Worm (Caenorhabditis elegans) whole organism, L4 larva: ENCODE results near the gene F54E7.9.

Experiments used
- D1046.2 ChIP-seq: fragments of 200-800 bp; sonication (Bioruptor generic); IDR thresholded peaks from 2 replicates; pipeline ENCODE4 v1.3.6; 2022; ENCODE audit warnings: missing genetic modification characterization, missing compliant biosample characterization
- F26F4.8 ChIP-seq: fragments of 200-800 bp; sonication (Bioruptor generic); conservative IDR thresholded peaks from 2 replicates; pipeline ENCODE4 v1.3.6; 2022; ENCODE audit warnings: missing genetic modification characterization, missing compliant biosample characterization
- F49E8.2 ChIP-seq: sonication (generic microtip); optimal IDR thresholded peaks from 2 replicates; lab custom pipeline; 2016; ENCODE audit warnings: missing compliant biosample characterization, mild to moderate bottlenecking, missing genetic modification characterization, borderline replicate concordance
- Y75B8A.6 ChIP-seq: fragments of 200-800 bp; sonication (Bioruptor generic); IDR thresholded peaks from 2 replicates; pipeline ENCODE4 v1.3.6; 2022; ENCODE audit warnings: missing genetic modification reagents, missing genetic modification characterization, missing compliant biosample characterization
- ZK337.2 ChIP-seq: fragments of 200-800 bp; sonication (Bioruptor generic); IDR thresholded peaks from 2 replicates; pipeline ENCODE4 v1.3.6; 2022; ENCODE audit warnings: missing genetic modification reagents, missing genetic modification characterization, missing compliant biosample characterization
- ZK546.5 ChIP-seq, 2 experiments: sonication (generic microtip); optimal IDR thresholded peaks; 2 replicates each; lab custom pipeline; 2017; ENCODE audit warnings: missing biosample characterization in 2 of 2, missing genetic modification characterization in 2 of 2
- aha-1 ChIP-seq: fragments of 150-350 bp; peaks from one replicate; lab custom pipeline; 2014; ENCODE audit warnings: missing biosample characterization, missing genetic modification characterization
- aly-2 ChIP-seq: sonication (generic microtip); optimal IDR thresholded peaks from 2 replicates; lab custom pipeline; 2018; ENCODE audit warnings: missing biosample characterization, missing genetic modification characterization
- ama-1 ChIP-seq: fragments of 150-350 bp; optimal IDR thresholded peaks from 2 replicates; lab custom pipeline; 2014; ENCODE audit warnings: inconsistent platforms, mixed read lengths
- arid-1 ChIP-seq: fragments of 200-800 bp; sonication (Bioruptor generic); conservative IDR thresholded peaks from 2 replicates; pipeline ENCODE4 v1.3.6; 2022; ENCODE audit warnings: missing genetic modification reagents, missing genetic modification characterization, missing compliant biosample characterization
- ceh-28 ChIP-seq: fragments of 150-350 bp; optimal IDR thresholded peaks from 2 replicates; lab custom pipeline; 2014; ENCODE audit warnings: missing biosample characterization, missing genetic modification reagents, missing genetic modification characterization
- ceh-62 ChIP-seq: sonication (generic microtip); optimal IDR thresholded peaks from 2 replicates; lab custom pipeline; 2017; ENCODE audit warnings: missing biosample characterization, missing genetic modification characterization
- ceh-82 ChIP-seq: sonication (generic microtip); optimal IDR thresholded peaks from 2 replicates; lab custom pipeline; 2017; ENCODE audit warnings: missing biosample characterization, missing genetic modification characterization
- daf-12 ChIP-seq: fragments of 150-350 bp; optimal IDR thresholded peaks from 2 replicates; lab custom pipeline; 2014; ENCODE audit warnings: missing biosample characterization, missing genetic modification reagents, missing genetic modification characterization
- daf-8 ChIP-seq: fragments of 200-800 bp; sonication (Bioruptor generic); IDR thresholded peaks from 2 replicates; pipeline ENCODE4 v1.3.6; 2022; ENCODE audit warnings: missing genetic modification characterization, missing compliant biosample characterization
- dmd-6 ChIP-seq: fragments of 200-800 bp; sonication (Bioruptor generic); IDR thresholded peaks from 2 replicates; pipeline ENCODE4 v1.3.6; 2022; ENCODE audit warnings: missing genetic modification reagents, missing genetic modification characterization, missing compliant biosample characterization
- dmd-8 ChIP-seq: fragments of 200-800 bp; sonication (Bioruptor generic); IDR thresholded peaks from 2 replicates; pipeline ENCODE4 v1.3.6; 2022; ENCODE audit warnings: missing genetic modification characterization, missing compliant biosample characterization
- dmd-9 ChIP-seq: fragments of 200-800 bp; sonication (Bioruptor generic); IDR thresholded peaks from 2 replicates; pipeline ENCODE4 v1.3.6; 2022; ENCODE audit warnings: missing genetic modification reagents, missing genetic modification characterization, missing compliant biosample characterization
- dve-1 ChIP-seq: sonication (generic microtip); optimal IDR thresholded peaks from 2 replicates; lab custom pipeline; 2017; ENCODE audit warnings: antibody characterized with exemption, mild to moderate bottlenecking, missing genetic modification characterization, missing compliant biosample characterization; ENCODE audit not compliant: insufficient read depth
- hlh-11 ChIP-seq: fragments of 200-800 bp; sonication (Bioruptor generic); optimal IDR thresholded peaks from 2 replicates; lab custom pipeline; 2018; ENCODE audit warnings: mild to moderate bottlenecking, missing genetic modification characterization, missing compliant biosample characterization
- jun-1 ChIP-seq: fragments of 150-350 bp; optimal IDR thresholded peaks from 2 replicates; lab custom pipeline; 2014; ENCODE audit warnings: missing biosample characterization, missing genetic modification reagents, missing genetic modification characterization
- lim-7 ChIP-seq: fragments of 200-800 bp; sonication (Bioruptor generic); IDR thresholded peaks from 2 replicates; pipeline ENCODE4 v1.3.6; 2022; ENCODE audit warnings: missing genetic modification characterization, missing compliant biosample characterization
- lin-1 ChIP-seq: fragments of 200-800 bp; sonication (Bioruptor generic); IDR thresholded peaks from 2 replicates; pipeline ENCODE4 v1.3.6; 2022; ENCODE audit warnings: missing genetic modification reagents, missing genetic modification characterization, missing compliant biosample characterization
- lin-13 ChIP-seq: fragments of 150-350 bp; optimal IDR thresholded peaks from 2 replicates; lab custom pipeline; 2014; ENCODE audit warnings: missing biosample characterization, missing genetic modification reagents, missing genetic modification characterization
- lin-15B ChIP-seq: fragments of 150-350 bp; sonication (generic microtip); optimal IDR thresholded peaks from 3 replicates; lab custom pipeline; 2014; ENCODE audit warnings: missing biosample characterization, missing genetic modification characterization
- lin-39 ChIP-seq: fragments of 150-350 bp; optimal IDR thresholded peaks from 2 replicates; lab custom pipeline; 2014; ENCODE audit warnings: missing biosample characterization, missing genetic modification reagents, missing genetic modification characterization
- madf-5 ChIP-seq, 2 experiments: fragments of 200-800 bp; sonication (Bioruptor generic); IDR thresholded peaks; 2 replicates each; pipeline ENCODE4 v1.3.6; 2022; ENCODE audit warnings: missing compliant biosample characterization in 2 of 2, missing genetic modification characterization in 2 of 2
- madf-9 ChIP-seq: fragments of 200-800 bp; sonication (Bioruptor generic); conservative IDR thresholded peaks from 2 replicates; pipeline ENCODE4 v1.3.6; 2022; ENCODE audit warnings: missing genetic modification reagents, missing genetic modification characterization, missing compliant biosample characterization
- mdt-29 ChIP-seq: fragments of 200-800 bp; sonication (Bioruptor generic); IDR thresholded peaks from 2 replicates; pipeline ENCODE4 v1.3.6; 2022; ENCODE audit warnings: missing genetic modification reagents, missing genetic modification characterization, missing compliant biosample characterization
- mxl-3 ChIP-seq: fragments of 200-800 bp; sonication (Bioruptor generic); optimal IDR thresholded peaks from 2 replicates; lab custom pipeline; 2018; ENCODE audit warnings: mild to moderate bottlenecking, missing genetic modification characterization, missing compliant biosample characterization
- nhr-102 ChIP-seq: sonication (generic microtip); optimal IDR thresholded peaks from 2 replicates; lab custom pipeline; 2016; ENCODE audit warnings: mild to moderate bottlenecking, missing genetic modification characterization, moderate library complexity, missing compliant biosample characterization
- nhr-237 ChIP-seq: sonication (generic microtip); optimal IDR thresholded peaks from 2 replicates; lab custom pipeline; 2017; ENCODE audit warnings: missing biosample characterization, missing genetic modification characterization
- nhr-48 ChIP-seq: sonication (generic microtip); optimal IDR thresholded peaks from 2 replicates; lab custom pipeline; 2016; ENCODE audit warnings: mild to moderate bottlenecking, missing genetic modification characterization, missing compliant biosample characterization
- nhr-77 ChIP-seq: fragments of 150-350 bp; optimal IDR thresholded peaks from 2 replicates; lab custom pipeline; 2014; ENCODE audit warnings: missing biosample characterization, missing genetic modification characterization
- pha-4 ChIP-seq, 2 experiments: fragments of 150-350 bp in 1 of 2; fragments of 200-800 bp in 1 of 2; sonication (Bioruptor generic) in 1 of 2; IDR thresholded peaks in 1 of 2; optimal IDR thresholded peaks in 1 of 2; 2 replicates each; pipeline versions ENCODE4 v1.3.6 to Lab custom; 2014 to 2022; ENCODE audit warnings: missing genetic modification characterization in 2 of 2, missing genetic modification reagents in 2 of 2, missing biosample characterization in 1 of 2, missing compliant biosample characterization in 1 of 2
- saeg-2 ChIP-seq: fragments of 200-800 bp; sonication (Bioruptor generic); IDR thresholded peaks from 2 replicates; pipeline ENCODE4 v1.3.6; 2022; ENCODE audit warnings: missing genetic modification reagents, missing genetic modification characterization, missing compliant biosample characterization
- set-16 ChIP-seq: fragments of 200-800 bp; sonication (Bioruptor generic); IDR thresholded peaks from 2 replicates; pipeline ENCODE4 v1.3.6; 2022; ENCODE audit warnings: missing genetic modification reagents, missing genetic modification characterization, missing compliant biosample characterization
- snpc-1.2 ChIP-seq: fragments of 200-800 bp; sonication (Bioruptor generic); IDR thresholded peaks from 2 replicates; pipeline ENCODE4 v1.3.6; 2022; ENCODE audit warnings: missing genetic modification reagents, missing genetic modification characterization, missing compliant biosample characterization
- spr-1 ChIP-seq: sonication (generic microtip); optimal IDR thresholded peaks from 2 replicates; lab custom pipeline; 2016; ENCODE audit warnings: mild to moderate bottlenecking, missing genetic modification characterization, missing compliant biosample characterization
- tag-97 ChIP-seq: fragments of 200-800 bp; sonication (Bioruptor generic); IDR thresholded peaks from 2 replicates; pipeline ENCODE4 v1.3.6; 2022; ENCODE audit warnings: missing genetic modification characterization, missing compliant biosample characterization
- unc-130 ChIP-seq: sonication (generic microtip); optimal IDR thresholded peaks from 2 replicates; lab custom pipeline; 2016; ENCODE audit warnings: missing genetic modification reagents, missing genetic modification characterization, missing compliant biosample characterization
- vab-7 ChIP-seq: fragments of 200-800 bp; sonication (Bioruptor generic); IDR thresholded peaks from 2 replicates; pipeline ENCODE4 v1.3.6; 2022; ENCODE audit warnings: missing genetic modification reagents, missing genetic modification characterization, missing compliant biosample characterization
- zip-2 ChIP-seq: fragments of 150-350 bp; optimal IDR thresholded peaks from 2 replicates; lab custom pipeline; 2014; ENCODE audit warnings: missing biosample characterization, missing genetic modification characterization

Gene F54E7.9

DNA sequence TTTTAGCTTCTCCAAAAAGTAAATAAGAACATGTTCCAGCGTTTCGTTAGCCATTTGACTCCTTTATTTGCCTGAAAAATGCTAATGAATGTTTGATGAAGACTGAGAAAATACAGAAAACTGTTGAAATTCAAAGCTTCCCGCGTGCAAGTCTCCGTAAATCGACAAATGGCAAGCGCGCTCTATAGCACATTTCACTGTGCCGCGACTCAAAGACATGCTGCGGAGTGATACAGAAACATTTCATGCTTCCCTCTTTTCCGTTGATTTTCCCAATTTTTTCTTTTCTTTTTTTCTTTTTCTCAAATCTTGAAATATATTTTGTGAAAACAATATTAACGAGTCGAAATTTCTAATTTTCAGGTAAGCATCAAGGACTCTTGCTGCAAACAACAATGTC, 1.2 kb upstream of the F54E7.9 start, which contains the start of the genes ska-3 and rps-12 (continued):
- TF ChIP-seq ama-1 (lab: Kevin White, UChicago) (peak; percentile 91), nhr-102 (peak; percentile 96), nhr-48 (tag; lab: Kevin White, UChicago) (peak; percentile 84), spr-1 (tag; lab: Kevin White, UChicago) (peak; percentile 94), zip-2 (tag; lab: Kevin White, UChicago) (peak; percentile 88), lin-13 (peak; percentile 97), daf-12 (tag; lab: Kevin White, UChicago) (no peak), Y75B8A.6 (GFP tag; lab: Robert Waterston, UW) (peak; percentile 88), arid-1 (GFP tag; lab: Robert Waterston, UW) (peak; percentile 98), mxl-3 (GFP tag; lab: Kevin White, UChicago) (peak; percentile 80), saeg-2 (GFP tag; lab: Robert Waterston, UW) (peak; percentile 85), mdt-29 (GFP tag; lab: Robert Waterston, UW) (peak; percentile 90), ceh-62 (tag; lab: Kevin White, UChicago) (no peak), madf-5 (GFP tag; IDR thresholded peaks at IDR 0.05; lab: Robert Waterston, UW) (peak in 1 of 2 experiments; percentile 42; a peak in 1 of 4 replicates), tag-97 (GFP tag; lab: Robert Waterston, UW) (no peak), aly-2 (no peak), ZK337.2 (GFP tag; lab: Robert Waterston, UW) (peak; percentile 75; the same call in 1 of the 2 replicates), dmd-6 (peak; percentile 98), dve-1 (peak; percentile 100), hlh-11 (tag; lab: Kevin White, UChicago) (peak; percentile 95), ceh-82 (tag; lab: Kevin White, UChicago) (no peak), F26F4.8 (GFP tag; lab: Robert Waterston, UW) (no peak), F49E8.2 (tag; lab: Kevin White, UChicago) (peak; percentile 52), daf-8 (GFP tag; lab: Robert Waterston, UW) (no peak), lim-7 (GFP tag; lab: Robert Waterston, UW) (0 out of 2 replicates have a peak, but pooled peaks have one; percentile 4), dmd-9 (peak; percentile 96), lin-1 (GFP tag; lab: Robert Waterston, UW) (peak; percentile 78), vab-7 (peak; percentile 88), madf-9 (GFP tag; lab: Robert Waterston, UW) (peak; percentile 93), ZK546.5 (tag; optimal IDR thresholded peaks at IDR 0.05; lab: Kevin White, UChicago) (peak in 1 of 2 experiments; percentile 87), snpc-1.2 (peak; percentile 68; the same call in 1 of the 2 replicates), lin-39 (tag; lab: Kevin White, UChicago) (no peak)

DNA sequence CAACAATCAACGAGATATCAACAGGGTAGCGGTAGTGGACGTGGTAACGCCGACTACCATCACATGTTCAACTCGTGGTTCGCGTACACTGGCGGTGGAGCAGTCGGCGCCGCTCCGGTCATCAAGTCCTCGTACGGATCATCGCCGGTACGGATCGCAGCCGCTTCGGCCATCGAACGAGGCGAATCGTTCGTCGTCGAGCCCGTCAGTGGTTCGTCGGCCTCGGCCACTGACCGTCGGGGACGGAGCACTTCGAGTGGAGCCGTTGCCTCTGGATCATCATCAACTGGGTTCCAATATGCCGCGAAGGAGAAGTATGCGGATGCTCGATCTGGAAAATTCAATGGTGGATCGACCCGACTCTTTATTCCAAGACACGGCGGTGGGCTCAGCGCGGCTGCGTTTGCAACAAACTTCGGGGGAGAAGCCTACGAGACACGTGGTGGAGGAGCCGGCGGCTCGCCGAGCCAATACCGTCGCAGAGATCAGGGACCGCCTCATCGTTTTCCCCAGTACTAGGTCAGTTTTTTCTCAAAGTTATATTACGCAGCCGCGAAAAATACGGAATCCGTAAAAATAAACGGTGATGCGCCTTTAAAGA, 2.2 kb downstream of the F54E7.9 start:
- no peak for TF ChIP-seq dmd-9
- no peak for TF ChIP-seq vab-7
- TF ChIP-seq set-16: peak; percentile 92
- no peak for TF ChIP-seq saeg-2 (GFP tag; lab: Robert Waterston, UW)
- TF ChIP-seq jun-1 (tag; lab: Kevin White, UChicago): no peak
- TF ChIP-seq dmd-8 (GFP tag; lab: Robert Waterston, UW): no peak
- no peak for TF ChIP-seq madf-5 (GFP tag; IDR thresholded peaks at IDR 0.05; lab: Robert Waterston, UW)
- no peak for TF ChIP-seq pha-4 (GFP tag; IDR thresholded peaks at IDR 0.05; lab: Robert Waterston, UW)
- TF ChIP-seq pha-4 (tag; optimal IDR thresholded peaks at IDR 0.05; lab: Kevin White, UChicago): no peak
- no peak for TF ChIP-seq lin-15B (tag; lab: Kevin White, UChicago)
- no peak for TF ChIP-seq nhr-237 (tag; lab: Kevin White, UChicago)
- TF ChIP-seq dve-1: no peak
- TF ChIP-seq unc-130: no peak
- peak; percentile 52 for TF ChIP-seq aha-1
- no peak for TF ChIP-seq ceh-28 (tag; lab: Kevin White, UChicago)
- TF ChIP-seq D1046.2 (GFP tag; lab: Robert Waterston, UW): 0 out of 2 replicates have a peak, but pooled peaks have one; percentile 6
- TF ChIP-seq lin-39 (tag; lab: Kevin White, UChicago): no peak
- no peak for TF ChIP-seq nhr-77
- TF ChIP-seq, all 104 proteins: peak for 3
